Fruit fly (Drosophila melanogaster) whole organism, adult: Measurements from ENCODE around the gene CG7924.
A peak's percentile ranks its signal among the peaks of the same experiment; 100 is the strongest.

Experiments
- CG11617 ChIP-seq: fragments of 200-800 bp; sonication (Bioruptor generic); optimal IDR thresholded peaks from 2 replicates; lab custom pipeline; 2017; ENCODE audit warnings: mild to moderate bottlenecking, missing biosample characterization, missing genetic modification reagents, missing genetic modification characterization
- CG12768 ChIP-seq: fragments of 200-800 bp; sonication (Bioruptor generic); optimal IDR thresholded peaks from 2 replicates; lab custom pipeline; 2017; ENCODE audit warnings: missing biosample characterization, missing genetic modification characterization, mild to moderate bottlenecking, moderate library complexity, missing genetic modification reagents
- CG14711 ChIP-seq: fragments of 200-800 bp; sonication (Bioruptor generic); optimal IDR thresholded peaks from 2 replicates; lab custom pipeline; 2018; ENCODE audit warnings: missing biosample characterization, mild to moderate bottlenecking, missing genetic modification characterization, moderate library complexity
- CG1620 ChIP-seq: fragments of 200-800 bp; sonication (Bioruptor generic); optimal IDR thresholded peaks from 2 replicates; lab custom pipeline; 2016; ENCODE audit warnings: missing biosample characterization, missing genetic modification characterization
- CG33017 ChIP-seq: fragments of 200-800 bp; sonication (Bioruptor generic); optimal IDR thresholded peaks from 2 replicates; lab custom pipeline; 2018; ENCODE audit warnings: missing biosample characterization, mild to moderate bottlenecking, missing genetic modification characterization, moderate library complexity
- CG5204 ChIP-seq: fragments of 200-800 bp; sonication (Bioruptor generic); optimal IDR thresholded peaks from 2 replicates; lab custom pipeline; 2016; ENCODE audit warnings: missing biosample characterization, missing genetic modification characterization
- CG7045 ChIP-seq: fragments of 200-800 bp; sonication (Bioruptor generic); optimal IDR thresholded peaks from 2 replicates; lab custom pipeline; 2017; ENCODE audit warnings: missing biosample characterization, mild to moderate bottlenecking, missing genetic modification characterization
- CG7101 ChIP-seq: fragments of 200-800 bp; sonication (Bioruptor generic); optimal IDR thresholded peaks from 2 replicates; lab custom pipeline; 2018; ENCODE audit warnings: missing biosample characterization, mild to moderate bottlenecking, missing genetic modification characterization, moderate library complexity
- Clk ChIP-seq: fragments of 200-800 bp; sonication (Bioruptor generic); optimal IDR thresholded peaks from 2 replicates; lab custom pipeline; 2017; ENCODE audit warnings: missing biosample characterization, missing genetic modification characterization
- Crg-1 ChIP-seq: fragments of 200-800 bp; sonication (Bioruptor generic); optimal IDR thresholded peaks from 2 replicates; lab custom pipeline; 2016; ENCODE audit warnings: missing biosample characterization, missing genetic modification characterization
- Hr96 ChIP-seq: fragments of 200-800 bp; sonication (Bioruptor generic); optimal IDR thresholded peaks from 2 replicates; lab custom pipeline; 2016; ENCODE audit warnings: missing biosample characterization, missing genetic modification characterization
- Mnt ChIP-seq: fragments of 200-800 bp; sonication (Bioruptor generic); optimal IDR thresholded peaks from 2 replicates; lab custom pipeline; 2016; ENCODE audit warnings: missing biosample characterization, mild to moderate bottlenecking, missing genetic modification characterization
- bab1 ChIP-seq: fragments of 200-800 bp; sonication (Bioruptor generic); optimal IDR thresholded peaks from 3 replicates; lab custom pipeline; 2019; ENCODE audit warnings: missing biosample characterization, mild to moderate bottlenecking, missing genetic modification characterization, moderate library complexity
- cic ChIP-seq: fragments of 200-800 bp; sonication (Bioruptor generic); optimal IDR thresholded peaks from 2 replicates; lab custom pipeline; 2017; ENCODE audit warnings: missing biosample characterization, mild to moderate bottlenecking, missing genetic modification characterization, moderate library complexity
- cnc ChIP-seq, 2 experiments: fragments of >200 bp; optimal IDR thresholded peaks; 2 replicates each; lab custom pipeline; 2017
- kay ChIP-seq: fragments of 200-800 bp; sonication (Bioruptor generic); peaks from one replicate; lab custom pipeline; 2016; ENCODE audit warnings: missing biosample characterization, missing genetic modification characterization, borderline replicate concordance
- ovo ChIP-seq: fragments of 200-800 bp; sonication (Bioruptor generic); optimal IDR thresholded peaks from 2 replicates; lab custom pipeline; 2016; ENCODE audit warnings: missing biosample characterization, missing genetic modification characterization
- pad ChIP-seq: fragments of 200-800 bp; sonication (Bioruptor generic); optimal IDR thresholded peaks from 3 replicates; lab custom pipeline; 2017; ENCODE audit warnings: missing biosample characterization, missing genetic modification characterization, mild to moderate bottlenecking, moderate library complexity, missing genetic modification reagents
- tj ChIP-seq: fragments of 200-800 bp; sonication (Bioruptor generic); optimal IDR thresholded peaks from 3 replicates; lab custom pipeline; 2017; ENCODE audit warnings: missing biosample characterization, mild to moderate bottlenecking, missing genetic modification characterization, moderate library complexity
- toe ChIP-seq: fragments of 200-800 bp; sonication (Bioruptor generic); optimal IDR thresholded peaks from 2 replicates; lab custom pipeline; 2016; ENCODE audit warnings: missing biosample characterization, missing genetic modification characterization

CG7924 gene

dm6 chr3L:14235820-14236219, 2.6 kb downstream of the CG7924 start, which contains the start of gene CG34244:
Gene CG34244 (minus strand): TSS chr3L:14235941.
- TF ChIP-seq pad (GFP tag; lab: Kevin White, UChicago) (no peak), tj (GFP tag; lab: Kevin White, UChicago) (peak; percentile 71), bab1 (GFP tag; lab: Kevin White, UChicago) (peak; percentile 5)

- TF ChIP-seq CG5204 (GFP tag; lab: Kevin White, UChicago) (no peak), CG33017 (no peak)
Observed at dm6 chr3L:14236335-14236734, 3.1 kb downstream of the CG7924 start, which contains the start of gene CG7906. Gene CG7906 (plus strand): TSS chr3L:14236635.

DNA sequence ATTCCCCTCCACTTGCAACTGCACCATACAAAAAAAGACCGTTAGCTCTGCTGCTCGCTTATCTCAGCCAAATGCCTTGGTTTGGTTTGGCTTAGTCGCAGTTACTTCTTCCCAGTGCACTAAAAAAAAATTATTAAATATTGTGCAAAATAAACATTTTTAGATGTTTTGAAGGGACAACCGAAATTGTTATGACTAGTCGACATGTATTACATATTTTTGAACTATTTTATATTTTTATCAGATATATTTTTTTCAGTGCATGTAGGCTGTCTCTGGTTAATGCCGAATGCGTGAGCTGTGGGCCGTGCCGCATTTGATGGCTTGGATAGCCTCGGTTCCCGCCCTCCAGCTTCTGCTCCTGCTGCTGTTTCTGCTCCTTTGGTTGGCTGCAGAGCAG, 6.1 kb downstream of the CG7924 start:
- TF ChIP-seq Crg-1, result no peak
- no peak for TF ChIP-seq CG33017
- TF ChIP-seq tj (GFP tag; lab: Kevin White, UChicago), result no peak
- no peak for TF ChIP-seq Clk
- TF ChIP-seq cnc (optimal IDR thresholded peaks at IDR 0.05; lab: Kevin White, UChicago), result no peak
- TF ChIP-seq pad (GFP tag; lab: Kevin White, UChicago), result no peak
- TF ChIP-seq ovo (GFP tag; lab: Kevin White, UChicago), result no peak
- no peak for TF ChIP-seq Hr96 (GFP tag; lab: Kevin White, UChicago)
- no peak for TF ChIP-seq CG1620 (GFP tag; lab: Kevin White, UChicago)
- no peak for TF ChIP-seq CG7045 (GFP tag; lab: Kevin White, UChicago)
- TF ChIP-seq CG12768, result no peak
- TF ChIP-seq bab1 (GFP tag; lab: Kevin White, UChicago), result no peak
- no peak for TF ChIP-seq CG5204 (GFP tag; lab: Kevin White, UChicago)
- TF ChIP-seq cic (GFP tag; lab: Kevin White, UChicago), result no peak
- TF ChIP-seq CG14711 (tag; lab: Kevin White, UChicago), result no peak
- TF ChIP-seq toe (GFP tag; lab: Kevin White, UChicago), result no peak
- no peak for TF ChIP-seq Mnt
- TF ChIP-seq kay (GFP tag; lab: Kevin White, UChicago), result no peak
- TF ChIP-seq CG11617 (GFP tag; lab: Kevin White, UChicago), result no peak
- TF ChIP-seq CG7101, result no peak

dm6 chr3L:14241065-14241464, 7.8 kb downstream of the CG7924 start:
- TF ChIP-seq CG7045 (GFP tag; lab: Kevin White, UChicago) (no peak), toe (GFP tag; lab: Kevin White, UChicago) (no peak), cnc (optimal IDR thresholded peaks at IDR 0.05; lab: Kevin White, UChicago) (no peak), Mnt (no peak), ovo (GFP tag; lab: Kevin White, UChicago) (no peak), tj (GFP tag; lab: Kevin White, UChicago) (no peak), Clk (no peak), CG14711 (tag; lab: Kevin White, UChicago) (no peak), CG7101 (no peak), CG33017 (no peak), CG11617 (GFP tag; lab: Kevin White, UChicago) (no peak)

dm6 chr3L:14253455-14253854, 20.2 kb downstream of the CG7924 start:
- TF ChIP-seq cnc (optimal IDR thresholded peaks at IDR 0.05; lab: Kevin White, UChicago) (no peak), Crg-1 (no peak), cic (GFP tag; lab: Kevin White, UChicago) (no peak), tj (GFP tag; lab: Kevin White, UChicago) (no peak), Hr96 (GFP tag; lab: Kevin White, UChicago) (no peak), CG7101 (no peak)

dm6 chr3L:14262770-14263169, 29.5 kb downstream of the CG7924 start:
- TF ChIP-seq ovo (GFP tag; lab: Kevin White, UChicago), result no peak
- TF ChIP-seq tj (GFP tag; lab: Kevin White, UChicago), result no peak
- TF ChIP-seq CG1620 (GFP tag; lab: Kevin White, UChicago), result no peak
- TF ChIP-seq CG7045 (GFP tag; lab: Kevin White, UChicago), result no peak
- TF ChIP-seq Clk, result no peak
- no peak for TF ChIP-seq CG12768

DNA sequence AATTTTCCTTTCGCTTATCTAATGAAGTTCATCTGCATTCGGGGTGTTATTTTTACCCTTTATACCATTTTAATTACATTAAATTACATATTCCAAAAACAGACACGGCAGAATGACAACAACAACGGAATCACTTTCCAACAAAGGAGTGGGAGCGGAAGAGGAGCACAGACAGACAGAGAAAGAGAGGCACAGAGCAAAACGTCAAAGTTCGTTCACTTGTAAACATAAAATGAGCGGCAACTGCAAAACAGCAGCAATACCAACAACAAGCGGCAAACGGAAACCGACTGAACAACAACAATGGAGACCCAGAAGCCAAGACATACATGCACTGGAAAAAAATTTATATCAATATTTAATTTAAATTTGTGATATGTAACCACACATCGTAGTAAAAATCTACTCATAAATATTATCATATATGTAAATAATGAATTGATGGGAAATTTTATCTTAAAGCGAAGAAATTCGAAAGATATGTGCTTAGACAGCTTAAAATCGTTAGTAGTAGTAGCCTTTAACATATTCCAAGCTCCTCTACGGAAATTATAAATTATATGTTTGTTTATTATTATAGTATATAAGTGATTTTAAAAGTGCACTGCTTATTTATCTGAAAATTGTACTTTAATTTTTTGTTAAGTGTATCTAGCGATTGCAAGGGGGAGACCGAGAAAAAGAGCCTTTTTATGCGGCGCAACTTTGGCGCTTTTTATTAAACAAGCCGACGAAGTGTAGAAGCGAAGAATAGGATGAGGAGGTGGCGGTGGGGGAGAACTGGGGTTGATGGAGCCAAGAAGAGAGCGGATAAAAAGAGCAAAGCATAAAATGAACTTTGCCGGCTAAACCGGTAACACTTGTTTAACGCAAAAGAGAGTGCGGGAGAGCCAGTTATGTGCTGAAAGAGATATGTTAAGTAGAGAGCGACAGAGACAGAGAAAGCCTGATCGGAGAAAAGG, 39.1 kb downstream of the CG7924 start:
- TF ChIP-seq tj (GFP tag; lab: Kevin White, UChicago), result peak; percentile 49
- no peak for TF ChIP-seq CG7101
- TF ChIP-seq bab1 (GFP tag; lab: Kevin White, UChicago), result peak; percentile 81
